Worm (Caenorhabditis elegans): ENCODE data around the gene vps-50.

vps-50 gene

DNA sequence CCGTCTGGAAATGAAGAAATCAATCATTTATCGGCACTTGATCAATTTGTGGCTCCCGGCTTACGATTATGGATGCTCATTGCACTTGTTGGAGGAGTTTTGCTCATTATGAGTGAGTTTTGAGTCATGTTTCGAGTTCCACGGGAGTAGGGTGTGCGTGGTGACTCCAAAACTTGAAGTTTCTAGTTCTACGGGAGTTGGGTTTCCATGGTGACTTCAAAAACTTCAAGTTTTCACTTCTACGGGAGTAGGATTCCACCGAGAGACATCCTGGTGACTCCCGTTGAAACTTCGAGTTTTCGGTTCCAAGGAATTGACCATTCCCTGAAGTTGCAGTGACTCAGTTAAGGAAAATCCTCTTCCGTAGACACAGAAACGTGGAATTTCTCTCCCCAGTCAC lies 12.2 kb upstream of the vps-50 start:
- TF ChIP-seq pqm-1 (tag; optimal IDR thresholded peaks at IDR 0.05) (peak; percentile 78), ahr-1 (tag; optimal IDR thresholded peaks at IDR 0.05) (peak; percentile 86), tbx-2 (tag; optimal IDR thresholded peaks at IDR 0.05) (peak; percentile 98), C08G9.2 (tag; optimal IDR thresholded peaks at IDR 0.05) (peak; percentile 99), pros-1 (tag; optimal IDR thresholded peaks at IDR 0.05) (no peak), ceh-22 (tag; optimal IDR thresholded peaks at IDR 0.05) (no peak), madf-2 (tag; optimal IDR thresholded peaks at IDR 0.05) (peak; percentile 1), dve-1 (tag; optimal IDR thresholded peaks at IDR 0.05) (no peak), Y22D7AL.16 (tag; optimal IDR thresholded peaks at IDR 0.05) (peak; percentile 46), pax-1 (tag; optimal IDR thresholded peaks at IDR 0.05) (no peak), ceh-31 (tag; optimal IDR thresholded peaks at IDR 0.05) (peak; percentile 99), pat-9 (tag; optimal IDR thresholded peaks at IDR 0.05) (no peak), ceh-48 (tag; optimal IDR thresholded peaks at IDR 0.05) (peak; percentile 24), sox-4 (tag; optimal IDR thresholded peaks at IDR 0.05) (peak; percentile 3), npax-4 (tag; optimal IDR thresholded peaks at IDR 0.05) (no peak), hlh-13 (GFP tag; optimal IDR thresholded peaks at IDR 0.05) (peak; percentile 30), hlh-8 (tag; optimal IDR thresholded peaks at IDR 0.05) (peak; percentile 88), ttx-3 (tag; optimal IDR thresholded peaks at IDR 0.05) (no peak), hlh-15 (tag; optimal IDR thresholded peaks at IDR 0.05) (no peak), sox-2 (GFP tag; IDR thresholded peaks at IDR 0.05) (no peak), ceh-24 (tag; optimal IDR thresholded peaks at IDR 0.05) (no peak), pha-4 (tag; optimal IDR thresholded peaks at IDR 0.05) (no peak), ceh-9 (tag; optimal IDR thresholded peaks at IDR 0.05) (no peak), ceh-45 (GFP tag; IDR thresholded peaks at IDR 0.05) (peak; percentile 26; the same call in 1 of the 2 replicates), fkh-6 (tag; optimal IDR thresholded peaks at IDR 0.05) (peak; percentile 73), tbx-7 (tag; optimal IDR thresholded peaks at IDR 0.05) (peak; percentile 95), ceh-34 (tag; optimal IDR thresholded peaks at IDR 0.05) (peak; percentile 91), ceh-2 (tag; optimal IDR thresholded peaks at IDR 0.05) (peak; percentile 97), elt-2 (tag; optimal IDR thresholded peaks at IDR 0.05) (peak; percentile 84), ceh-19 (GFP tag; optimal IDR thresholded peaks at IDR 0.05) (peak; percentile 53), hlh-6 (tag; optimal IDR thresholded peaks at IDR 0.05) (peak; percentile 85), rnt-1 (tag; optimal IDR thresholded peaks at IDR 0.05) (peak; percentile 95), F13H6.1 (tag; optimal IDR thresholded peaks at IDR 0.05) (peak; percentile 93), sdc-2 (tag; optimal IDR thresholded peaks at IDR 0.05) (peak; percentile 51), ceh-6 (GFP tag; optimal IDR thresholded peaks at IDR 0.05) (peak; percentile 60), nhr-11 (tag; optimal IDR thresholded peaks at IDR 0.05) (no peak), pag-3 (tag; optimal IDR thresholded peaks at IDR 0.05; ENCODE audit: borderline replicate concordance) (peak; percentile 45), lin-11 (tag; optimal IDR thresholded peaks at IDR 0.05) (no peak), unc-86 (tag; optimal IDR thresholded peaks at IDR 0.05) (peak; percentile 39), C38D4.7 (GFP tag; optimal IDR thresholded peaks at IDR 0.05) (peak; percentile 56), fax-1 (tag; optimal IDR thresholded peaks at IDR 0.05) (peak; percentile 95), ceh-18 (tag; optimal IDR thresholded peaks at IDR 0.05) (peak; percentile 21), T23F11.4 (GFP tag; optimal IDR thresholded peaks at IDR 0.05) (no peak), che-1 (tag; optimal IDR thresholded peaks at IDR 0.05) (no peak), zip-5 (tag; optimal IDR thresholded peaks at IDR 0.05) (peak; percentile 93), unc-55 (GFP tag; optimal IDR thresholded peaks at IDR 0.05) (no peak), ztf-16 (tag; optimal IDR thresholded peaks at IDR 0.05) (peak; percentile 85), nhr-232 (tag; optimal IDR thresholded peaks at IDR 0.05) (peak; percentile 2), ceh-30 (tag; optimal IDR thresholded peaks at IDR 0.05) (no peak), ets-4 (tag; optimal IDR thresholded peaks at IDR 0.05) (peak; percentile 93), ref-2 (tag; optimal IDR thresholded peaks at IDR 0.05) (peak; percentile 95), lim-6 (tag; optimal IDR thresholded peaks at IDR 0.05) (peak; percentile 94), unc-42 (tag; optimal IDR thresholded peaks at IDR 0.05) (no peak), dmd-4 (tag; optimal IDR thresholded peaks at IDR 0.05; ENCODE audit: borderline replicate concordance) (peak; percentile 95)

Data from whole organism, late embryonic.